Worm (Caenorhabditis elegans) whole organism, L4 larva: ENCODE measurements around the gene tbx-7.
A peak's percentile ranks its signal among the peaks of the same experiment; 100 is the strongest.

Source experiments
- F26F4.8 ChIP-seq: fragments of 200-800 bp; sonication (Bioruptor generic); conservative IDR thresholded peaks from 2 replicates; pipeline ENCODE4 v1.3.6; 2022; ENCODE audit warnings: missing genetic modification characterization, missing compliant biosample characterization
- F37D6.2 ChIP-seq: sonication (generic microtip); optimal IDR thresholded peaks from 2 replicates; lab custom pipeline; 2016; ENCODE audit warnings: mild to moderate bottlenecking, missing genetic modification characterization, missing compliant biosample characterization
- T26A8.4 ChIP-seq: fragments of 200-800 bp; sonication (Bioruptor generic); IDR thresholded peaks from 2 replicates; pipeline ENCODE4 v1.3.6; 2022; ENCODE audit warnings: missing genetic modification characterization, missing compliant biosample characterization
- Y105C5A.15 ChIP-seq: fragments of 200-800 bp; sonication (Bioruptor generic); IDR thresholded peaks from 2 replicates; pipeline ENCODE4 v1.3.6; 2022; ENCODE audit warnings: missing genetic modification characterization, missing compliant biosample characterization
- Y5F2A.4 ChIP-seq: fragments of 200-800 bp; sonication (Bioruptor generic); optimal IDR thresholded peaks from 2 replicates; lab custom pipeline; 2018; ENCODE audit warnings: mild to moderate bottlenecking, missing genetic modification characterization, missing compliant biosample characterization
- Y75B8A.6 ChIP-seq: fragments of 200-800 bp; sonication (Bioruptor generic); IDR thresholded peaks from 2 replicates; pipeline ENCODE4 v1.3.6; 2022; ENCODE audit warnings: missing genetic modification reagents, missing genetic modification characterization, missing compliant biosample characterization
- ZK546.5 ChIP-seq, 2 experiments: sonication (generic microtip); optimal IDR thresholded peaks; 2 replicates each; lab custom pipeline; 2017; ENCODE audit warnings: missing biosample characterization in 2 of 2, missing genetic modification characterization in 2 of 2
- aha-1 ChIP-seq: fragments of 150-350 bp; peaks from one replicate; lab custom pipeline; 2014; ENCODE audit warnings: missing biosample characterization, missing genetic modification characterization
- aly-2 ChIP-seq: sonication (generic microtip); optimal IDR thresholded peaks from 2 replicates; lab custom pipeline; 2018; ENCODE audit warnings: missing biosample characterization, missing genetic modification characterization
- ceh-44 ChIP-seq: fragments of 200-800 bp; sonication (Bioruptor generic); IDR thresholded peaks from 2 replicates; pipeline ENCODE4 v1.3.6; 2022; ENCODE audit warnings: missing genetic modification reagents, missing genetic modification characterization, missing compliant biosample characterization
- ctbp-1 ChIP-seq: fragments of 200-800 bp; sonication (Bioruptor generic); IDR thresholded peaks from 2 replicates; pipeline ENCODE4 v1.3.6; 2022; ENCODE audit warnings: missing genetic modification reagents, missing genetic modification characterization, missing compliant biosample characterization
- dmd-6 ChIP-seq: fragments of 200-800 bp; sonication (Bioruptor generic); IDR thresholded peaks from 2 replicates; pipeline ENCODE4 v1.3.6; 2022; ENCODE audit warnings: missing genetic modification reagents, missing genetic modification characterization, missing compliant biosample characterization
- hlh-11 ChIP-seq: fragments of 200-800 bp; sonication (Bioruptor generic); optimal IDR thresholded peaks from 2 replicates; lab custom pipeline; 2018; ENCODE audit warnings: mild to moderate bottlenecking, missing genetic modification characterization, missing compliant biosample characterization
- hlh-30 ChIP-seq: sonication (generic microtip); optimal IDR thresholded peaks from 2 replicates; lab custom pipeline; 2017; ENCODE audit warnings: antibody characterized with exemption, mild to moderate bottlenecking, missing genetic modification characterization, missing compliant biosample characterization; ENCODE audit not compliant: insufficient read depth
- hmg-1.1 ChIP-seq: fragments of 200-800 bp; sonication (Bioruptor generic); IDR thresholded peaks from 2 replicates; pipeline ENCODE4 v1.3.6; 2022; ENCODE audit warnings: missing genetic modification reagents, missing genetic modification characterization, missing compliant biosample characterization
- jun-1 ChIP-seq: fragments of 150-350 bp; optimal IDR thresholded peaks from 2 replicates; lab custom pipeline; 2014; ENCODE audit warnings: missing biosample characterization, missing genetic modification reagents, missing genetic modification characterization
- lin-38 ChIP-seq: fragments of 200-800 bp; sonication (Bioruptor generic); IDR thresholded peaks from 2 replicates; pipeline ENCODE4 v1.3.6; 2022; ENCODE audit warnings: missing genetic modification reagents, missing genetic modification characterization, missing compliant biosample characterization
- lir-3 ChIP-seq: sonication (generic microtip); optimal IDR thresholded peaks from 2 replicates; lab custom pipeline; 2016; ENCODE audit warnings: mild to moderate bottlenecking, missing genetic modification characterization, missing compliant biosample characterization
- lsy-2 ChIP-seq, 2 experiments: fragments of 150-350 bp in 1 of 2; sonication (generic microtip) in 1 of 2; optimal IDR thresholded peaks; 2 replicates each; lab custom pipeline; 2014 to 2017; ENCODE audit warnings: missing biosample characterization in 2 of 2, missing genetic modification characterization in 2 of 2
- mdl-1 ChIP-seq, 2 experiments: fragments of 150-350 bp in 1 of 2; sonication (generic microtip) in 1 of 2; optimal IDR thresholded peaks; 2 replicates each; lab custom pipeline; 2014 to 2017; ENCODE audit warnings: missing biosample characterization in 2 of 2, missing genetic modification characterization in 2 of 2
- mep-1 ChIP-seq: fragments of 150-350 bp; sonication (generic microtip); optimal IDR thresholded peaks from 3 replicates; lab custom pipeline; 2014; ENCODE audit warnings: missing biosample characterization, missing genetic modification characterization
- mes-2 ChIP-seq: sonication (generic microtip); optimal IDR thresholded peaks from 2 replicates; lab custom pipeline; 2016; ENCODE audit warnings: missing genotype, mild to moderate bottlenecking, missing genetic modification characterization, missing compliant biosample characterization; ENCODE audit not compliant: poor library complexity, severe bottlenecking
- nhr-25 ChIP-seq: sonication (generic microtip); optimal IDR thresholded peaks from 2 replicates; lab custom pipeline; 2017; ENCODE audit warnings: missing genetic modification characterization, mild to moderate bottlenecking, missing compliant biosample characterization, antibody characterized with exemption, moderate library complexity, borderline replicate concordance; ENCODE audit not compliant: insufficient read depth
- nhr-28 ChIP-seq: fragments of 150-350 bp; optimal IDR thresholded peaks from 2 replicates; lab custom pipeline; 2014; ENCODE audit warnings: missing biosample characterization, missing genetic modification characterization
- rbr-2 ChIP-seq: sonication (generic microtip); optimal IDR thresholded peaks from 2 replicates; lab custom pipeline; 2016; ENCODE audit warnings: missing genotype, missing genetic modification characterization, missing compliant biosample characterization
- set-16 ChIP-seq: fragments of 200-800 bp; sonication (Bioruptor generic); IDR thresholded peaks from 2 replicates; pipeline ENCODE4 v1.3.6; 2022; ENCODE audit warnings: missing genetic modification reagents, missing genetic modification characterization, missing compliant biosample characterization
- snpc-1.2 ChIP-seq: fragments of 200-800 bp; sonication (Bioruptor generic); IDR thresholded peaks from 2 replicates; pipeline ENCODE4 v1.3.6; 2022; ENCODE audit warnings: missing genetic modification reagents, missing genetic modification characterization, missing compliant biosample characterization
- snpc-4 ChIP-seq: fragments of 150-350 bp; optimal IDR thresholded peaks from 2 replicates; lab custom pipeline; 2014; ENCODE audit warnings: missing biosample characterization, missing genetic modification characterization
- spr-3 ChIP-seq: fragments of 200-800 bp; sonication (Bioruptor generic); optimal IDR thresholded peaks from 2 replicates; lab custom pipeline; 2018; ENCODE audit warnings: mild to moderate bottlenecking, missing genetic modification characterization, missing compliant biosample characterization
- unc-39 ChIP-seq: sonication (generic microtip); optimal IDR thresholded peaks from 2 replicates; lab custom pipeline; 2017; ENCODE audit warnings: missing biosample characterization, missing genetic modification characterization
- unc-62 ChIP-seq, 3 experiments: fragments of 150-350 bp in 1 of 3; sonication (generic microtip); optimal IDR thresholded peaks in 2 of 3; peaks in 1 of 3; 1 replicate in 1 of 3; 2 replicates in 2 of 3; lab custom pipeline; 2014 to 2017; ENCODE audit warnings: missing biosample characterization in 3 of 3, missing genetic modification characterization in 3 of 3, missing genetic modification reagents in 3 of 3, missing genotype in 1 of 3
- vab-7 ChIP-seq: fragments of 200-800 bp; sonication (Bioruptor generic); IDR thresholded peaks from 2 replicates; pipeline ENCODE4 v1.3.6; 2022; ENCODE audit warnings: missing genetic modification reagents, missing genetic modification characterization, missing compliant biosample characterization
- zfp-3 ChIP-seq: fragments of 200-800 bp; sonication (Bioruptor generic); conservative IDR thresholded peaks from 2 replicates; pipeline ENCODE4 v1.3.6; 2022; ENCODE audit warnings: missing genetic modification reagents, missing genetic modification characterization, missing compliant biosample characterization

The tbx-7 gene

ce11 chrIII:6006453-6006852 is 21.9 kb downstream of the tbx-7 start:
- peak; percentile 9; the same call in 1 of the 2 replicates for TF ChIP-seq dmd-6 (GFP tag; lab: Robert Waterston, UW)
- TF ChIP-seq nhr-28 (tag; lab: Kevin White, UChicago) = no peak

ce11 chrIII:6002024-6002423 is 26.3 kb downstream of the tbx-7 start:
- TF ChIP-seq jun-1 (tag; lab: Kevin White, UChicago) (no peak), lir-3 (tag; lab: Kevin White, UChicago) (no peak), lin-38 (no peak), ZK546.5 (tag; optimal IDR thresholded peaks at IDR 0.05; lab: Kevin White, UChicago) (no peak), nhr-25 (tag; lab: Kevin White, UChicago) (no peak), vab-7 (GFP tag; lab: Robert Waterston, UW) (no peak), unc-62 (GFP tag; optimal IDR thresholded peaks at IDR 0.05 in 1 of 2; lab: Kevin White, UChicago) (peak in 1 of 2 experiments; percentile 39), unc-62 (tag; optimal IDR thresholded peaks at IDR 0.05; lab: Kevin White, UChicago) (no peak), mes-2 (tag; lab: Kevin White, UChicago) (no peak), aha-1 (tag; lab: Kevin White, UChicago) (peak; percentile 96)

ce11 chrIII:5999629-6000028 is 28.7 kb downstream of the tbx-7 start:
- TF ChIP-seq ctbp-1 (GFP tag; lab: Robert Waterston, UW) = peak; percentile 70; the same call in 1 of the 2 replicates
- TF ChIP-seq rbr-2 (tag; lab: Kevin White, UChicago) = peak; percentile 11
- no peak for TF ChIP-seq F26F4.8
- peak; percentile 7 for TF ChIP-seq hlh-11 (tag; lab: Kevin White, UChicago)
- TF ChIP-seq F37D6.2 (tag; lab: Kevin White, UChicago) = peak; percentile 2
- peak; percentile 99 for TF ChIP-seq aha-1 (tag; lab: Kevin White, UChicago)
- peak; percentile 54 for TF ChIP-seq mep-1 (tag; lab: Kevin White, UChicago)
- peak; percentile 46 for TF ChIP-seq hlh-30 (tag; lab: Kevin White, UChicago)
- TF ChIP-seq unc-62 (GFP tag; optimal IDR thresholded peaks at IDR 0.05 in 1 of 2; lab: Kevin White, UChicago) = peak in 1 of 2 experiments; percentile 38
- TF ChIP-seq unc-62 (tag; optimal IDR thresholded peaks at IDR 0.05; lab: Kevin White, UChicago) = no peak
- TF ChIP-seq lin-38 = no peak
- TF ChIP-seq hmg-1.1 = peak; percentile 31; the same call in 1 of the 2 replicates
- TF ChIP-seq unc-39 (tag; lab: Kevin White, UChicago) = peak; percentile 33
- TF ChIP-seq snpc-1.2 (GFP tag; lab: Robert Waterston, UW) = no peak
- no peak for TF ChIP-seq Y75B8A.6 (GFP tag; lab: Robert Waterston, UW)
- TF ChIP-seq lsy-2 (tag; optimal IDR thresholded peaks at IDR 0.05; lab: Kevin White, UChicago) = peak in 1 of 2 experiments; percentile 46
- TF ChIP-seq mdl-1 (tag; optimal IDR thresholded peaks at IDR 0.05; lab: Kevin White, UChicago) = peak in 1 of 2 experiments; percentile 34
- TF ChIP-seq, all 104 proteins: peak for 12

- TF ChIP-seq Y5F2A.4 (GFP tag; lab: Kevin White, UChicago) = no peak
- TF ChIP-seq spr-3 = no peak
- TF ChIP-seq rbr-2 (tag; lab: Kevin White, UChicago) = no peak
- TF ChIP-seq hmg-1.1 = no peak
- TF ChIP-seq set-16 (GFP tag; lab: Robert Waterston, UW) = 0 out of 2 replicates have a peak, but pooled peaks have one; percentile 31
- TF ChIP-seq zfp-3 = no peak
- no peak for TF ChIP-seq nhr-25 (tag; lab: Kevin White, UChicago)
- TF ChIP-seq ceh-44 (GFP tag; lab: Robert Waterston, UW) = no peak
- TF ChIP-seq snpc-4 (tag; lab: Kevin White, UChicago) = no peak
- 0 out of 2 replicates have a peak, but pooled peaks have one; percentile 8 for TF ChIP-seq ctbp-1 (GFP tag; lab: Robert Waterston, UW)
- TF ChIP-seq hlh-30 (tag; lab: Kevin White, UChicago) = peak; percentile 30
- no peak for TF ChIP-seq aly-2 (tag; lab: Kevin White, UChicago)
- no peak for TF ChIP-seq T26A8.4 (GFP tag; lab: Robert Waterston, UW)
- TF ChIP-seq Y105C5A.15 (GFP tag; lab: Robert Waterston, UW) = no peak
These were observed 29.7 kb downstream of the tbx-7 start for ce11 chrIII:5998640-5999039.
